Fruit fly (Drosophila melanogaster) whole organism, prepupa: ENCODE measurements around the gene CG12523.
A peak's percentile ranks its signal among the peaks of the same experiment; 100 is the strongest.

Source experiments
- Blimp-1 ChIP-seq: fragments of 200-800 bp; sonication (Bioruptor generic); optimal IDR thresholded peaks from 3 replicates; lab custom pipeline; 2017; ENCODE audit warnings: missing biosample characterization, missing genetic modification characterization, mild to moderate bottlenecking, moderate library complexity, missing genetic modification reagents
- CG10631 ChIP-seq: fragments of 200-800 bp; sonication (Bioruptor generic); optimal IDR thresholded peaks from 2 replicates; lab custom pipeline; 2016; ENCODE audit warnings: missing biosample characterization, missing genetic modification characterization
- CG10669 ChIP-seq: fragments of 200-800 bp; sonication (Bioruptor generic); optimal IDR thresholded peaks from 3 replicates; lab custom pipeline; 2018; ENCODE audit warnings: missing biosample characterization, mild to moderate bottlenecking, missing genetic modification characterization, moderate library complexity
- CG15336 ChIP-seq: fragments of 200-800 bp; sonication (Bioruptor generic); IDR thresholded peaks from 2 replicates; pipeline ENCODE4 v1.3.6; 2022; ENCODE audit warnings: missing biosample characterization, missing genetic modification characterization
- CG1621 ChIP-seq: fragments of 200-800 bp; sonication (Bioruptor generic); optimal IDR thresholded peaks from 3 replicates; lab custom pipeline; 2018; ENCODE audit warnings: missing biosample characterization, mild to moderate bottlenecking, missing genetic modification characterization
- CG16779 ChIP-seq: fragments of 200-800 bp; sonication (Bioruptor generic); optimal IDR thresholded peaks from 3 replicates; lab custom pipeline; 2017; ENCODE audit warnings: missing biosample characterization, mild to moderate bottlenecking, missing genetic modification characterization
- CG3032 ChIP-seq: fragments of 200-800 bp; optimal IDR thresholded peaks from 2 replicates; lab custom pipeline; 2019; ENCODE audit warnings: missing biosample characterization, mild to moderate bottlenecking, missing genetic modification characterization, moderate library complexity
- CG31627 ChIP-seq: fragments of 200-800 bp; sonication (Bioruptor generic); optimal IDR thresholded peaks from 3 replicates; lab custom pipeline; 2016; ENCODE audit warnings: missing biosample characterization, missing genetic modification characterization
- CG32006 ChIP-seq: fragments of 200-800 bp; sonication (Bioruptor generic); optimal IDR thresholded peaks from 3 replicates; lab custom pipeline; 2017; ENCODE audit warnings: missing biosample characterization, mild to moderate bottlenecking, missing genetic modification characterization
- CG34406 ChIP-seq: fragments of 200-800 bp; sonication (Bioruptor generic); optimal IDR thresholded peaks from 3 replicates; lab custom pipeline; 2016; ENCODE audit warnings: missing biosample characterization, missing genetic modification characterization
- CG3919 ChIP-seq: fragments of 200-800 bp; sonication (Bioruptor generic); optimal IDR thresholded peaks from 3 replicates; lab custom pipeline; 2016; ENCODE audit warnings: missing biosample characterization, missing genetic modification characterization
- CG4318 ChIP-seq: fragments of 200-800 bp; sonication (Bioruptor generic); optimal IDR thresholded peaks from 3 replicates; lab custom pipeline; 2017; ENCODE audit warnings: missing biosample characterization, mild to moderate bottlenecking, missing genetic modification characterization
- CG6163 ChIP-seq: fragments of 200-800 bp; sonication (Bioruptor generic); IDR thresholded peaks from 3 replicates; pipeline ENCODE4 v1.3.6; 2022; ENCODE audit warnings: missing biosample characterization, missing genetic modification characterization
- CG6276 ChIP-seq: fragments of 200-800 bp; sonication (Bioruptor generic); optimal IDR thresholded peaks from 2 replicates; lab custom pipeline; 2017; ENCODE audit warnings: missing biosample characterization, mild to moderate bottlenecking, missing genetic modification characterization
- CG6792 ChIP-seq: fragments of 200-800 bp; sonication (Bioruptor generic); optimal IDR thresholded peaks from 3 replicates; lab custom pipeline; 2016; ENCODE audit warnings: missing biosample characterization, missing genetic modification characterization
- CG6854 ChIP-seq: fragments of 200-800 bp; sonication (Bioruptor generic); optimal IDR thresholded peaks from 2 replicates; lab custom pipeline; 2017; ENCODE audit warnings: missing biosample characterization, mild to moderate bottlenecking, missing genetic modification characterization
- CG8119 ChIP-seq: fragments of 200-800 bp; sonication (Bioruptor generic); IDR thresholded peaks from 3 replicates; pipeline ENCODE4 v1.3.6; 2022; ENCODE audit warnings: missing biosample characterization, missing genetic modification characterization
- CG8632 ChIP-seq: fragments of 200-800 bp; sonication (Bioruptor generic); optimal IDR thresholded peaks from 3 replicates; lab custom pipeline; 2016; ENCODE audit warnings: missing biosample characterization, missing genetic modification characterization
- CG9139 ChIP-seq: fragments of 200-800 bp; sonication (Bioruptor generic); optimal IDR thresholded peaks from 3 replicates; lab custom pipeline; 2017; ENCODE audit warnings: missing biosample characterization, mild to moderate bottlenecking, missing genetic modification characterization
- Eip75B ChIP-seq: fragments of 200-800 bp; sonication (Bioruptor generic); optimal IDR thresholded peaks from 3 replicates; lab custom pipeline; 2016; ENCODE audit warnings: missing biosample characterization, missing genetic modification characterization
- Eip78C ChIP-seq: fragments of 200-800 bp; sonication (Bioruptor generic); peaks from one replicate; lab custom pipeline; 2016; ENCODE audit warnings: missing biosample characterization, missing genetic modification characterization
- Ets21C ChIP-seq: fragments of 200-800 bp; sonication (Bioruptor generic); optimal IDR thresholded peaks from 3 replicates; lab custom pipeline; 2016; ENCODE audit warnings: missing biosample characterization, missing genetic modification characterization
- Ets96B ChIP-seq: fragments of 200-800 bp; optimal IDR thresholded peaks from 2 replicates; lab custom pipeline; 2019; ENCODE audit warnings: missing biosample characterization, mild to moderate bottlenecking, missing genetic modification characterization, moderate library complexity
- Hr38 ChIP-seq: sonication (Bioruptor generic); optimal IDR thresholded peaks from 2 replicates; lab custom pipeline; 2016; ENCODE audit warnings: missing biosample characterization, missing genetic modification characterization
- Hr39 ChIP-seq: fragments of 200-800 bp; sonication (Bioruptor generic); optimal IDR thresholded peaks from 2 replicates; lab custom pipeline; 2016; ENCODE audit warnings: missing biosample characterization, missing genetic modification characterization
- Lpt ChIP-seq: fragments of 200-800 bp; sonication (Bioruptor generic); optimal IDR thresholded peaks from 3 replicates; lab custom pipeline; 2016; ENCODE audit warnings: missing biosample characterization, missing genetic modification characterization
- Met ChIP-seq: fragments of 200-800 bp; sonication (Bioruptor generic); optimal IDR thresholded peaks from 3 replicates; lab custom pipeline; 2016; ENCODE audit warnings: missing biosample characterization, missing genetic modification characterization
- OdsH ChIP-seq: fragments of 200-800 bp; sonication (Bioruptor generic); optimal IDR thresholded peaks from 3 replicates; lab custom pipeline; 2016; ENCODE audit warnings: missing biosample characterization, missing genetic modification characterization
- Smox ChIP-seq: fragments of 200-800 bp; sonication (Bioruptor generic); optimal IDR thresholded peaks from 3 replicates; lab custom pipeline; 2016; ENCODE audit warnings: missing biosample characterization, missing genetic modification characterization
- Sox102F ChIP-seq: fragments of 200-800 bp; sonication (Bioruptor generic); optimal IDR thresholded peaks from 2 replicates; lab custom pipeline; 2016; ENCODE audit warnings: missing biosample characterization, mild to moderate bottlenecking, missing genetic modification characterization
- Sox14 ChIP-seq: fragments of 200-800 bp; sonication (Bioruptor generic); optimal IDR thresholded peaks from 3 replicates; lab custom pipeline; 2016; ENCODE audit warnings: missing biosample characterization, missing genetic modification characterization
- achi ChIP-seq: fragments of 200-800 bp; sonication (Bioruptor generic); optimal IDR thresholded peaks from 3 replicates; lab custom pipeline; 2016; ENCODE audit warnings: missing biosample characterization, missing genetic modification characterization
- acj6 ChIP-seq: fragments of 200-800 bp; sonication (Bioruptor generic); optimal IDR thresholded peaks from 3 replicates; lab custom pipeline; 2016; ENCODE audit warnings: missing biosample characterization, missing genetic modification characterization
- cyc ChIP-seq: fragments of 200-800 bp; sonication (Bioruptor generic); optimal IDR thresholded peaks from 3 replicates; lab custom pipeline; 2016; ENCODE audit warnings: missing biosample characterization, missing genetic modification characterization
- dac ChIP-seq: fragments of 200-800 bp; sonication (Bioruptor generic); optimal IDR thresholded peaks from 2 replicates; lab custom pipeline; 2017; ENCODE audit warnings: missing biosample characterization, mild to moderate bottlenecking, missing genetic modification characterization
- dsx ChIP-seq: fragments of 200-800 bp; optimal IDR thresholded peaks from 3 replicates; lab custom pipeline; 2019; ENCODE audit warnings: missing biosample characterization, mild to moderate bottlenecking, missing genetic modification characterization, moderate library complexity; ENCODE audit not compliant: poor library complexity, severe bottlenecking
- esn ChIP-seq: fragments of 200-800 bp; sonication (Bioruptor generic); optimal IDR thresholded peaks from 2 replicates; lab custom pipeline; 2016; ENCODE audit warnings: missing biosample characterization, mild to moderate bottlenecking, missing genetic modification characterization, moderate library complexity
- fd59A ChIP-seq: fragments of 200-800 bp; sonication (Bioruptor generic); optimal IDR thresholded peaks from 2 replicates; lab custom pipeline; 2017; ENCODE audit warnings: missing biosample characterization, mild to moderate bottlenecking, missing genetic modification characterization, missing genetic modification reagents
- fd85E ChIP-seq: fragments of 200-800 bp; sonication (Bioruptor generic); optimal IDR thresholded peaks from 3 replicates; lab custom pipeline; 2016; ENCODE audit warnings: missing biosample characterization, missing genetic modification characterization
- lz ChIP-seq: fragments of 200-800 bp; sonication (Bioruptor generic); optimal IDR thresholded peaks from 3 replicates; lab custom pipeline; 2016; ENCODE audit warnings: missing biosample characterization, missing genetic modification characterization
- net ChIP-seq: fragments of 200-800 bp; sonication (Bioruptor generic); optimal IDR thresholded peaks from 3 replicates; lab custom pipeline; 2016; ENCODE audit warnings: missing biosample characterization, missing genetic modification characterization
- pdm3 ChIP-seq: fragments of 200-800 bp; sonication (Bioruptor generic); optimal IDR thresholded peaks from 3 replicates; lab custom pipeline; 2016; ENCODE audit warnings: missing biosample characterization, missing genetic modification characterization
- salr ChIP-seq, 2 experiments: fragments of 200-800 bp; sonication (Bioruptor generic); optimal IDR thresholded peaks; 3 replicates each; lab custom pipeline; 2016 to 2018; ENCODE audit warnings: missing biosample characterization in 2 of 2, missing genetic modification characterization in 2 of 2, mild to moderate bottlenecking in 1 of 2
- spab ChIP-seq: fragments of 200-800 bp; sonication (Bioruptor generic); optimal IDR thresholded peaks from 2 replicates; lab custom pipeline; 2017; ENCODE audit warnings: missing biosample characterization, mild to moderate bottlenecking, missing genetic modification characterization, missing genetic modification reagents
- ss ChIP-seq, 2 experiments: fragments of 200-800 bp; sonication (Bioruptor generic); optimal IDR thresholded peaks; 2 replicates in 1 of 2; 3 replicates in 1 of 2; lab custom pipeline; 2017 to 2018; ENCODE audit warnings: mild to moderate bottlenecking in 2 of 2, missing biosample characterization in 2 of 2, missing genetic modification characterization in 2 of 2, moderate library complexity in 1 of 2
- svp ChIP-seq: fragments of 200-800 bp; sonication (Bioruptor generic); peaks from one replicate; lab custom pipeline; 2016; ENCODE audit warnings: missing biosample characterization, missing genetic modification characterization
- topi ChIP-seq: fragments of 200-800 bp; sonication (Bioruptor generic); optimal IDR thresholded peaks from 3 replicates; lab custom pipeline; 2016; ENCODE audit warnings: missing biosample characterization, missing genetic modification characterization
- vri ChIP-seq: fragments of 200-800 bp; sonication (Bioruptor generic); optimal IDR thresholded peaks from 3 replicates; lab custom pipeline; 2016; ENCODE audit warnings: missing biosample characterization, mild to moderate bottlenecking, missing genetic modification characterization

CG12523 gene

DNA sequence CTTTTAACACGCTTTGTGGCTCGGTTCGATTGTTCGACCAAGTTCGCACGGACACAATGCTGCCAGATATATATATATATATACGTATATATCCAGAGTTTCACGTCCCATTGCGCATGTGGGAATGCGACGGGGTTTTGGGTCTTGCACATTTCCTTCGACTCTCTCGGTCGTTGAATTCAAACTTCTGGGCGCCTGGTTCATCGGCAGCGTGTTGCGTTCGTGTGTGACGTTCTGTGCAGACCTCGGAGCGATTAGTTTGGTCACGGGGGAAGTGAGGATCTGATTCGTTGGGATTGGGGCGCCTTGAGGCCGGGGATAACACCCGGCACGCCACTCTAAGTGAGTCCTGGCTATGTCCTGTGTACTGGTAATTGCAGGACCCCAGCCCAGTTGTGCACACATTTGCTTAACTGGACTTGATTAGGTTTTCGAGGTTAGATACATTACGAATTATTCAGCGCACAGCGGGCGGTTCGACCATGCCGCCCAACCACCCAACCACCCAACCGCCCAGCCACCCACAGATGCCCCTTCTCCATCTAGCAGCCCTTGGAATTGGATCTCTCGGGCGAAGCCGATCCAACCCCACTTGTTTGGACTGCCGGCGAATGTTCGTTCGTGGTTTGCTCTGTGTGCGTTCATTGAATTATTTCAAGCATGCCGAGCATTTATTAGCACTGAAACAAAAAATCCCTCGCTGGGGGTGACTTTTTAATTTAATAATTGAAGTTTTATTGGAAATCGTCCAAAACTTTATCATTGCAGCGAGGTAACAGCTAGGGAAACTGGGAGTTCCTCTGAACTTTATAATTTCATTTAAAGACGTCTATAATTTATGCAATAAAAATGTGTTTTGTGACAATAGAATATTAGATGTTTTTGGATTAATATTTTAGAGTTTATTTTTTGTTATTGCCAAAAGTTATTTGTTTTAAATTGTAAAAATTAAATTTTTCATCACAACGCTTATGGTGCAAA, 17.0 kb downstream of the CG12523 start:
- no peak for TF ChIP-seq CG8632
- peak; percentile 21 for TF ChIP-seq achi
- no peak for TF ChIP-seq spab
- TF ChIP-seq CG31627 (GFP tag; lab: Kevin White, UChicago) = peak; percentile 35
- peak; percentile 15 for TF ChIP-seq esn (GFP tag; lab: Kevin White, UChicago)
- TF ChIP-seq Blimp-1 (GFP tag; lab: Kevin White, UChicago) = no peak
- no peak for TF ChIP-seq net
- TF ChIP-seq ss (GFP tag; optimal IDR thresholded peaks at IDR 0.05; lab: Kevin White, UChicago) = no peak
- TF ChIP-seq vri (GFP tag; lab: Kevin White, UChicago) = no peak
- TF ChIP-seq CG6276 (GFP tag; lab: Kevin White, UChicago) = no peak
- peak; percentile 23 for TF ChIP-seq pdm3
- TF ChIP-seq CG16779 (tag; lab: Kevin White, UChicago) = no peak
- peak; percentile 20 for TF ChIP-seq OdsH (GFP tag; lab: Kevin White, UChicago)
- TF ChIP-seq lz = peak; percentile 2
- peak; percentile 74 for TF ChIP-seq Eip78C (GFP tag; lab: Kevin White, UChicago)
- TF ChIP-seq CG10631 (GFP tag; lab: Kevin White, UChicago) = no peak
- TF ChIP-seq CG10669 = no peak
- TF ChIP-seq Ets21C (GFP tag; lab: Kevin White, UChicago) = no peak
- TF ChIP-seq Sox102F (GFP tag; lab: Kevin White, UChicago) = peak; percentile 8
- TF ChIP-seq fd59A = no peak
- TF ChIP-seq Hr38 (GFP tag; lab: Kevin White, UChicago) = no peak
- TF ChIP-seq CG15336 (GFP tag; lab: Robert Waterston, UW) = no peak
- TF ChIP-seq CG3032 = no peak
- no peak for TF ChIP-seq CG34406 (GFP tag; lab: Kevin White, UChicago)
- TF ChIP-seq Eip75B (GFP tag; lab: Kevin White, UChicago) = no peak
- TF ChIP-seq CG9139 (GFP tag; lab: Kevin White, UChicago) = no peak
- peak; percentile 19 for TF ChIP-seq Smox (GFP tag; lab: Kevin White, UChicago)
- TF ChIP-seq cyc (GFP tag; lab: Kevin White, UChicago) = peak; percentile 11
- no peak for TF ChIP-seq Lpt (GFP tag; lab: Kevin White, UChicago)
- peak; percentile 51 for TF ChIP-seq Met (GFP tag; lab: Kevin White, UChicago)
- peak; percentile 58 for TF ChIP-seq svp
- TF ChIP-seq salr (GFP tag; optimal IDR thresholded peaks at IDR 0.05; lab: Kevin White, UChicago) = no peak
- peak; percentile 12 for TF ChIP-seq topi (GFP tag; lab: Kevin White, UChicago)
- no peak for TF ChIP-seq CG6163
- no peak for TF ChIP-seq CG1621 (tag; lab: Kevin White, UChicago)
- no peak for TF ChIP-seq CG6792 (GFP tag; lab: Kevin White, UChicago)
- peak; percentile 9 for TF ChIP-seq acj6 (GFP tag; lab: Kevin White, UChicago)
- TF ChIP-seq CG8119 = no peak
- TF ChIP-seq dac (GFP tag; lab: Kevin White, UChicago) = no peak
- TF ChIP-seq fd85E = no peak
- no peak for TF ChIP-seq CG6854 (GFP tag; lab: Kevin White, UChicago)
- no peak for TF ChIP-seq Ets96B (tag; lab: Kevin White, UChicago)
- no peak for TF ChIP-seq Sox14 (GFP tag; lab: Kevin White, UChicago)
- TF ChIP-seq dsx (GFP tag; lab: Kevin White, UChicago) = no peak
- TF ChIP-seq CG4318 (GFP tag; lab: Kevin White, UChicago) = no peak
- TF ChIP-seq CG32006 (GFP tag; lab: Kevin White, UChicago) = peak; percentile 31
- TF ChIP-seq CG3919 (GFP tag; lab: Kevin White, UChicago) = no peak
- peak; percentile 13 for TF ChIP-seq Hr39 (GFP tag; lab: Kevin White, UChicago)
